Worm (Caenorhabditis elegans) whole organism, L4/young adult: ENCODE data around the gene D2007.2.

ENCODE experiments used
- W03F9.2 ChIP-seq: fragments of 150-350 bp; optimal IDR thresholded peaks from 2 replicates; lab custom pipeline; 2014; ENCODE audit warnings: missing biosample characterization, missing genetic modification characterization
- dao-5 ChIP-seq: sonication (generic microtip); optimal IDR thresholded peaks from 2 replicates; lab custom pipeline; 2016; ENCODE audit warnings: missing genotype, missing genetic modification characterization, moderate library complexity, missing compliant biosample characterization
- him-1 ChIP-seq: sonication (generic microtip); optimal IDR thresholded peaks from 2 replicates; lab custom pipeline; 2016; ENCODE audit warnings: missing genotype, missing genetic modification reagents, missing genetic modification characterization, missing compliant biosample characterization

DNA sequence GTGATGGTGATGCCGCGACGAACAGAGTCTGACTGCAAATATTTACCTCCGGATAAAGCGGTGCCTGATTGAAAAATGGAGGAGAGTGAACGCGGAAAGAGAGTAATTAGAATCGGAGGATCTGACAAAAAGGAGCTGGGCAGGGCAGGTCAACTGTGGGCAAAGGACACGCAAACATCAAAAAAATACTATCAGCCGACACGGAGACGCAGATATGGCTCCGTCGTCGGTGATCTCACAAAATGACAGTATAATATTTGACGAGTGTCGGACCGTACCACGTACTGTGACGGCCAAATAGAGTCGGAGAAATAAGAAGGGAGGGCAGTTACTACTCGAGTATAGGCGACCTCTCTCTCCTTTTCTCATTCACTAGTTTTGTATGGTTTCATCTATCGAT is 16.3 kb upstream of the D2007.2 start:
- TF ChIP-seq him-1 (tag; lab: Kevin White, UChicago) (no peak), dao-5 (tag; lab: Kevin White, UChicago) (no peak), W03F9.2 (no peak)
